Worm (Caenorhabditis elegans) whole organism, young adult: ENCODE measurements around the gene exc-6.

Source experiments
- C17E4.6 ChIP-seq: fragments of 200-800 bp; sonication (Bioruptor generic); IDR thresholded peaks from 2 replicates; pipeline ENCODE4 v1.3.6; 2022; ENCODE audit warnings: missing genetic modification reagents, missing genetic modification characterization, missing compliant biosample characterization
- F23B12.7 ChIP-seq: sonication (generic microtip); optimal IDR thresholded peaks from 2 replicates; lab custom pipeline; 2017; ENCODE audit warnings: missing genetic modification characterization, mild to moderate bottlenecking, missing compliant biosample characterization, antibody characterized with exemption, moderate library complexity; ENCODE audit not compliant: insufficient read depth
- F39B2.1 ChIP-seq: fragments of 200-800 bp; sonication (Bioruptor generic); IDR thresholded peaks from 2 replicates; pipeline ENCODE4 v1.3.6; 2022; ENCODE audit warnings: missing genetic modification reagents, missing genetic modification characterization, missing compliant biosample characterization
- attf-5 ChIP-seq: fragments of 200-800 bp; sonication (Bioruptor generic); optimal IDR thresholded peaks from 2 replicates; lab custom pipeline; 2018; ENCODE audit warnings: mild to moderate bottlenecking, missing genetic modification characterization, missing compliant biosample characterization
- let-526 ChIP-seq: fragments of 200-800 bp; sonication (Bioruptor generic); IDR thresholded peaks from 2 replicates; pipeline ENCODE4 v1.3.6; 2022; ENCODE audit warnings: missing genetic modification reagents, missing genetic modification characterization, missing compliant biosample characterization
- mxl-1 ChIP-seq: sonication (generic microtip); optimal IDR thresholded peaks from 2 replicates; lab custom pipeline; 2016; ENCODE audit warnings: missing genetic modification characterization, missing compliant biosample characterization
- pbrm-1 ChIP-seq: fragments of 200-800 bp; sonication (Bioruptor generic); IDR thresholded peaks from 2 replicates; pipeline ENCODE4 v1.3.6; 2022; ENCODE audit warnings: missing genetic modification reagents, missing genetic modification characterization, missing compliant biosample characterization
- sea-2 ChIP-seq: fragments of 200-800 bp; sonication (Bioruptor generic); IDR thresholded peaks from 2 replicates; pipeline ENCODE4 v1.3.6; 2022; ENCODE audit warnings: missing genetic modification characterization, missing compliant biosample characterization
- tlf-1 ChIP-seq: fragments of 200-800 bp; sonication (Bioruptor generic); optimal IDR thresholded peaks from 2 replicates; lab custom pipeline; 2018; ENCODE audit warnings: mild to moderate bottlenecking, missing genetic modification characterization, missing compliant biosample characterization
- unc-130 ChIP-seq: sonication (generic microtip); optimal IDR thresholded peaks from 2 replicates; lab custom pipeline; 2016; ENCODE audit warnings: missing genetic modification reagents, missing genetic modification characterization, missing compliant biosample characterization
- ztf-22 ChIP-seq: fragments of 200-800 bp; sonication (Bioruptor generic); optimal IDR thresholded peaks from 2 replicates; lab custom pipeline; 2018; ENCODE audit warnings: mild to moderate bottlenecking, missing genetic modification characterization, moderate library complexity, missing compliant biosample characterization

DNA sequence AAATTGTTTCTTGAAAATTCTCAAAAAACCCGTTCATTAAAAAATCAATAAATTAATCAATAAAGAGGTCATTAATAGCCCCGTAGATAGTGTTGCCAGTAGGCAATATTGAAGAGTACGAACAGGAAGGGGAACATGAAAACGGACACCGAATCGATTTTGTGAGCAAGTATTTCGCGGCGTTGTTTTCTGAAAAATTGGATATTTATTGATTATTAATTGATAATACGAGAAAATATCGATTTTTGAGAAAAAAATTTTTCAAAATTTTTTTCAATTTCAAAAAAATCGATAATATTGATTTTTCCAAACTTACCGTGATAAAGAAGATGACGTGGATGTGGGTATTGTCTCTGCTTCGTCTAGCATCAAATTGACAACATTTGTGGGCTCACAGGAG is 22.5 kb downstream of the exc-6 start:
- TF ChIP-seq F39B2.1: no peak
- TF ChIP-seq let-526 (GFP tag; lab: Robert Waterston, UW): no peak
- TF ChIP-seq ztf-22 (GFP tag; lab: Kevin White, UChicago): no peak
- no peak for TF ChIP-seq mxl-1
- no peak for TF ChIP-seq unc-130
- no peak for TF ChIP-seq tlf-1 (GFP tag; lab: Kevin White, UChicago)
- TF ChIP-seq attf-5 (GFP tag; lab: Kevin White, UChicago): no peak
- TF ChIP-seq pbrm-1 (GFP tag; lab: Robert Waterston, UW): no peak
- no peak for TF ChIP-seq C17E4.6 (GFP tag; lab: Robert Waterston, UW)
- TF ChIP-seq F23B12.7 (tag; lab: Kevin White, UChicago): no peak
- TF ChIP-seq sea-2 (GFP tag; lab: Robert Waterston, UW): no peak
